Worm (Caenorhabditis elegans): ENCODE measurements around the gene nhr-12.
A peak's percentile ranks its signal among the peaks of the same experiment; 100 is the strongest.

nhr-12 gene

DNA sequence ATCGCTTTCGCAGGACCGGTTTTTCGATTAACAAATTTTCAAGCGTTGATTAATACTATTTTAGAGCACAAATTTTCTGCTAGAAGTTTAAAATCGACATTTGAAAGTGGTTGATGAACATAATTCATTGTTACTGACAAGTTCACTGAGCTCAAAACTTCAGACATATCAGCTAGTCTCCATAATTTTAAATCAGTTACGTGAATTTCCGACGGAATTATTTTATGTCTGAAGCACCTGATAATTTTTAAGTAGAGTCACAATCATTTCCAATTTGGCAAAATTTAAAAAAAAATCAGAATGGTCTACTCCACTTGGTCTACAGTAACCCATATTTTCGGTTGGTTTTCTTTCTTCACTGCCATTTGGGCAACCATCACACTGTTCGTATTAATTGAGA is 32.0 kb downstream of the nhr-12 start, which contains the start of gene str-118:
Gene str-118, plus strand, starts transcription at position 301 of the 400 bp plus-strand sequence.
- TF ChIP-seq ZK546.5 (tag; optimal IDR thresholded peaks at IDR 0.05) (no peak), fkh-2 (tag; optimal IDR thresholded peaks at IDR 0.05) (no peak), lin-39 (tag; optimal IDR thresholded peaks at IDR 0.05) (no peak), R02D3.7 (tag; optimal IDR thresholded peaks at IDR 0.05) (no peak), tbx-2 (tag; optimal IDR thresholded peaks at IDR 0.05) (no peak), ama-1 (optimal IDR thresholded peaks at IDR 0.05) (no peak), sea-2 (GFP tag; optimal IDR thresholded peaks at IDR 0.05) (no peak), unc-39 (tag; optimal IDR thresholded peaks at IDR 0.05) (no peak)

DNA sequence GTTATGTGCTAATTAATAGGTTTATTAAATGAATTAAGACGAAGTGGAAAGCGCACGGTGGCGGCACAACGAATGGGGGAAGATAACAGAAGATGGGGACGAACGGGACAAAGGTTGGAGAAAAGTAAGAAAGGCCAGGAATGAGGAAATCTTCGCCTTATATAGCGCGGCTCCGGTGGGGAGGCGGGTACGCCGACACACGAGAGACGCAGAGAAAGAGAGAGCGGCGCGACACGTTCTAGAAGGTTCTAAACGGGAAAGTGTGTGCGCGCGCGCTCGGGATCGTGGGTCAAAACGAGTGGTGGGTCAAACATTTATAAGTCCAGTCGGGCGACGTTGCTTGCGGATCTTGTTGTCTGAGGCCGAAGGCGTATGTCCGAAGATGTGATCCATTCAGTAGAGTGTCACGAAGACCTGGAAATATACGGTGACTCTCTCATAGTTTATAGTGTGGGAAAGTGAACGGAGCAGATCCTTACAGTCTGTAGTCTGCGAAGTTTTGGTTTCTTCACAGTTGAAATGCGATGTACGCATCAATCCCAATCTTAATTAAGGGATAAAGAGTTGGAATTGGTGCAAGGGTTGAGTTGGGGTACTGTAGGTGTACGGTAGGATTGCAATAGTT is 34.5 kb downstream of the nhr-12 start:
- TF ChIP-seq nfya-1 (tag; optimal IDR thresholded peaks at IDR 0.05; ENCODE audit: insufficient read depth): peak; percentile 3

DNA sequence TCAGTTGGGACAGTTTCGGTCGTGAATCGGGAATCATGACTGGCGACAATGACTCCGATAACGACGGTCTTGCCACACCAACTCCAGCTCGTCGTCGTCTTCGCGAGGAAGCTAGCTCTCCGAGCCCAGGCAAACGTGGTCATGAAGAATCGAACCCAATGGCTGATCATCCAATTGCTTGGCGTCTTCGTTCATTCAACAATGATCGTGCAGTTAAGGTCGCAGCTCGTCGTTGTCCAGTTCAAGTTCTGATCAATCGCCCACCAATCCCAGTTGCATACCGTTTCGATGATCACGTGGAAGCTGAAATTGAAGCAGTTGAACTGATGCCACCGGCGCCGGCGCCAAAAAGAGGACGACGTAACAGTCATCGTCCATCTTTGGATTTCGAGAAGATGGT is 36.7 kb downstream of the nhr-12 start:
- peak; percentile 71 for TF ChIP-seq ama-1 (optimal IDR thresholded peaks at IDR 0.05)
- no peak for TF ChIP-seq R02D3.7 (tag; optimal IDR thresholded peaks at IDR 0.05)
- no peak for TF ChIP-seq elt-3 (tag; optimal IDR thresholded peaks at IDR 0.05)

DNA sequence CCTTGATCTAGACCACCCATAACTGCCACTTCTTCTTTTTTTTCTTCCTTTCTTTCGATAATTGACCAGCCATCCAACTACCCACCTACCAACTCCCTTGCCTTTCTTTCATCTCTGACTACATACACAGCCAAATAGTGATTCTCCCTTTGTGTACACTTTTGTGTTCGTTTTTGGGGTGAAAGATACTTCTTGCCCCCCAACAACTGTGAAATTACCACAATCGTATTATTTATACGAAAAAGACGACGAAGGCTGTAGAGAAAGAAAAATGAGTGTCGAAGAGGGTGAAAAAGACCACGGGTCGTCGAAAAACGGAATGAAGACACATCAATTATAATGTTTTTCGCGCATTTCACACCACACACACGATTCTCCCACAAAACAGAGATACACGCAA is 37.3 kb downstream of the nhr-12 start:
- peak; percentile 55 for TF ChIP-seq nhr-25 (tag; optimal IDR thresholded peaks at IDR 0.05)
- TF ChIP-seq elt-3 (tag; optimal IDR thresholded peaks at IDR 0.05): no peak
- TF ChIP-seq eor-1 (tag; optimal IDR thresholded peaks at IDR 0.05): no peak
- no peak for TF ChIP-seq R02D3.7 (tag; optimal IDR thresholded peaks at IDR 0.05)
- TF ChIP-seq ceh-9 (tag; optimal IDR thresholded peaks at IDR 0.05): no peak
- no peak for TF ChIP-seq lin-15B (tag; optimal IDR thresholded peaks at IDR 0.05)
- TF ChIP-seq snpc-4 (tag; optimal IDR thresholded peaks at IDR 0.05): no peak
- TF ChIP-seq egl-27 (tag; optimal IDR thresholded peaks at IDR 0.05): no peak
- TF ChIP-seq zag-1 (tag; optimal IDR thresholded peaks at IDR 0.05): no peak
- TF ChIP-seq lsy-12 (tag; optimal IDR thresholded peaks at IDR 0.05): no peak
- no peak for TF ChIP-seq mml-1 (tag; optimal IDR thresholded peaks at IDR 0.05)
- no peak for TF ChIP-seq hmg-11 (tag; optimal IDR thresholded peaks at IDR 0.05)
- TF ChIP-seq pha-4 (tag; optimal IDR thresholded peaks at IDR 0.05): peak; percentile 21
- peak; percentile 17 for TF ChIP-seq nfya-1 (tag; optimal IDR thresholded peaks at IDR 0.05; ENCODE audit: insufficient read depth)
- no peak for TF ChIP-seq nhr-12 (tag; optimal IDR thresholded peaks at IDR 0.05)

DNA sequence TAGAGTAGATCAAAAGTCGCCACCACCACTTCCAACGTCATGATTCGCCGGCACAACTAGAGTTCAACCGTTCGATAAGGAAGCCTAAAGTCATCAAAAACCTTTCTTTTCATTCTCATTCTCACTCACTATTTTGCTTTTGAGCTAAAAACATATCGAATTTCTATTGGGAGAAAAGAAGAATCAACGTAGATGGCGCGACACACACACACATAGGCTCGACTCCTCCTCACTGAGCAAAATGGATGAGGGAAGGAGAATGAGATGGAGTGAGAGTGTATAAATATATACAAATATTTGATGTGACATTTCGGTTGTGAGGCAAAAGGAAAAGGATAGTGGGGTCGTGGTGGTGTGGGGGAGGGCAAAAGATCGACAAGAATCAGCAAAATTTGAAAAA is 39.1 kb downstream of the nhr-12 start:
- TF ChIP-seq pha-4 (tag; optimal IDR thresholded peaks at IDR 0.05): peak; percentile 69
- TF ChIP-seq hmg-11 (tag; optimal IDR thresholded peaks at IDR 0.05): no peak
- no peak for TF ChIP-seq unc-62 (GFP tag; optimal IDR thresholded peaks at IDR 0.05)

DNA sequence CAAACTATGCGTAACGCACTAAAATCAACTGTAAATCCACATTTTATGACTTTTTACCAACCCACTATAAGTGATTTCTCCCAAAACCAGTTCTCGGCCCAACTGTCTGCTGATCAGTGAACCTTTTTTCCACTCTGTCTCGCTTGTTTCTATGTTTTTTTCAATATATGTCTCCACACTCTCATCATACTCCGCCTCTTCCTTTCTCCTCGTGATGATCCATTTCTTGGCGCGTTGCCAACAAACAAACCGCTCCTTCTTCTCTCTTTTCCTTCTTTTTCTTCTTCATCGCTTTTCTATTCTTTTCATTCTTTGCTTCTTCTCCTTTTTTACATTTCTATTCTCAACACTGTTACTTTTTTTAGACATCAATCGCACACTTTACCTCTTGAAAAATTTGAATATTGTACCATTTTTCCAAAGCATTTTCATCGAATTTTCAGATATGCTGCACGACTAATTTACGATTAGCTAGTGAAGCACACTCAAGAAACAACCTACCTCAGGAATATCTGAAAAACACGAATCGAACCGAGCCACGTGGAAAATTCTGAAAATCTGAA is 40.5 kb downstream of the nhr-12 start, which contains the start of gene T06E8.8:
Gene T06E8.8, plus strand, starts transcription at position 513 of the 563 bp plus-strand sequence.
- TF ChIP-seq pha-4 (tag; optimal IDR thresholded peaks at IDR 0.05): peak; percentile 89
- no peak for TF ChIP-seq tbx-2 (tag; optimal IDR thresholded peaks at IDR 0.05)
- TF ChIP-seq ceh-9 (tag; optimal IDR thresholded peaks at IDR 0.05): no peak
- TF ChIP-seq sea-2 (GFP tag; optimal IDR thresholded peaks at IDR 0.05): no peak
- no peak for TF ChIP-seq fkh-2 (tag; optimal IDR thresholded peaks at IDR 0.05)
- TF ChIP-seq nhr-77 (tag; optimal IDR thresholded peaks at IDR 0.05): no peak
- TF ChIP-seq mdl-1 (tag; optimal IDR thresholded peaks at IDR 0.05): peak; percentile 16
- TF ChIP-seq elt-3 (tag; optimal IDR thresholded peaks at IDR 0.05): peak in 1 of 3 experiments; percentile 2
- TF ChIP-seq fos-1 (tag; optimal IDR thresholded peaks at IDR 0.05): no peak
- no peak for TF ChIP-seq lin-15B (tag; optimal IDR thresholded peaks at IDR 0.05)
- TF ChIP-seq nhr-12 (tag; optimal IDR thresholded peaks at IDR 0.05): no peak
- peak; percentile 39 for TF ChIP-seq hmg-11 (tag; optimal IDR thresholded peaks at IDR 0.05)
- no peak for TF ChIP-seq ceh-82 (tag; optimal IDR thresholded peaks at IDR 0.05)
- peak; percentile 65 for TF ChIP-seq jun-1 (tag; optimal IDR thresholded peaks at IDR 0.05)
- TF ChIP-seq elt-2 (tag; optimal IDR thresholded peaks at IDR 0.05): no peak
- no peak for TF ChIP-seq egl-5 (tag; optimal IDR thresholded peaks at IDR 0.05)
- no peak for TF ChIP-seq mml-1 (tag; optimal IDR thresholded peaks at IDR 0.05)
- no peak for TF ChIP-seq nhr-11 (tag; optimal IDR thresholded peaks at IDR 0.05)
- TF ChIP-seq nhr-237 (tag; optimal IDR thresholded peaks at IDR 0.05): no peak
- no peak for TF ChIP-seq egl-27 (tag; optimal IDR thresholded peaks at IDR 0.05)
- TF ChIP-seq nhr-28 (tag; optimal IDR thresholded peaks at IDR 0.05): no peak
- TF ChIP-seq elt-1 (tag; optimal IDR thresholded peaks at IDR 0.05): no peak
- peak; percentile 18 for TF ChIP-seq lsy-12 (tag; optimal IDR thresholded peaks at IDR 0.05)
- TF ChIP-seq skn-1 (tag; optimal IDR thresholded peaks at IDR 0.05): no peak
- TF ChIP-seq nhr-23 (tag; optimal IDR thresholded peaks at IDR 0.05): peak; percentile 84
- no peak for TF ChIP-seq unc-62 (GFP tag; optimal IDR thresholded peaks at IDR 0.05)
- peak; percentile 52 for TF ChIP-seq lin-39 (tag; optimal IDR thresholded peaks at IDR 0.05)
- peak; percentile 26 for TF ChIP-seq snpc-4 (tag; optimal IDR thresholded peaks at IDR 0.05)
- no peak for TF ChIP-seq daf-12 (tag; optimal IDR thresholded peaks at IDR 0.05)
- peak; percentile 63 for TF ChIP-seq nfya-1 (tag; optimal IDR thresholded peaks at IDR 0.05; ENCODE audit: insufficient read depth)
- TF ChIP-seq ceh-28 (tag; optimal IDR thresholded peaks at IDR 0.05): peak; percentile 15
- no peak for TF ChIP-seq aly-2 (tag; optimal IDR thresholded peaks at IDR 0.05)
- no peak for TF ChIP-seq eor-1 (tag; optimal IDR thresholded peaks at IDR 0.05)
- TF ChIP-seq ama-1 (optimal IDR thresholded peaks at IDR 0.05): no peak
- no peak for TF ChIP-seq R02D3.7 (tag; optimal IDR thresholded peaks at IDR 0.05)
